Worm (Caenorhabditis elegans): ENCODE data around the gene rib-1.

Gene rib-1

ce11 chrIV:11574331-11574730 lies 4.3 kb upstream of the rib-1 start:
- TF ChIP-seq lin-39 (tag; optimal IDR thresholded peaks at IDR 0.05) (no peak), egl-5 (tag; optimal IDR thresholded peaks at IDR 0.05) (peak; percentile 69)

ce11 chrIV:11582450-11583166 lies 4.0 kb downstream of the rib-1 start:
- no peak for TF ChIP-seq nhr-237 (tag; optimal IDR thresholded peaks at IDR 0.05)
- TF ChIP-seq pha-4 (tag; optimal IDR thresholded peaks at IDR 0.05) = peak; percentile 19
- TF ChIP-seq fkh-2 (tag; optimal IDR thresholded peaks at IDR 0.05) = no peak
- TF ChIP-seq fkh-10 (GFP tag; optimal IDR thresholded peaks at IDR 0.05) = no peak
- TF ChIP-seq daf-12 (tag; optimal IDR thresholded peaks at IDR 0.05) = no peak
- no peak for TF ChIP-seq hmg-11 (tag; optimal IDR thresholded peaks at IDR 0.05)
- no peak for TF ChIP-seq snpc-4 (tag; optimal IDR thresholded peaks at IDR 0.05)
- TF ChIP-seq nhr-11 (tag; optimal IDR thresholded peaks at IDR 0.05) = no peak
- TF ChIP-seq elt-2 (tag; optimal IDR thresholded peaks at IDR 0.05) = peak; percentile 69
- no peak for TF ChIP-seq ama-1 (optimal IDR thresholded peaks at IDR 0.05)
- TF ChIP-seq elt-1 (tag; optimal IDR thresholded peaks at IDR 0.05) = no peak
- TF ChIP-seq zag-1 (tag; optimal IDR thresholded peaks at IDR 0.05) = no peak
- no peak for TF ChIP-seq lin-15B (tag; optimal IDR thresholded peaks at IDR 0.05)
- peak; percentile 77 for TF ChIP-seq pqm-1 (tag; optimal IDR thresholded peaks at IDR 0.05)
- TF ChIP-seq lin-39 (tag; optimal IDR thresholded peaks at IDR 0.05) = no peak

ce11 chrIV:11583906-11584378 lies 5.3 kb downstream of the rib-1 start, which contains the start of gene F12F6.1:
Gene F12F6.1 (plus strand): TSS chrIV:11583956.
- TF ChIP-seq fkh-2 (tag; optimal IDR thresholded peaks at IDR 0.05) (no peak), nfya-1 (tag; optimal IDR thresholded peaks at IDR 0.05; ENCODE audit: insufficient read depth) (peak; percentile 41), elt-1 (tag; optimal IDR thresholded peaks at IDR 0.05) (no peak), fos-1 (tag; optimal IDR thresholded peaks at IDR 0.05) (no peak), elt-2 (tag; optimal IDR thresholded peaks at IDR 0.05) (peak; percentile 36), daf-12 (tag; optimal IDR thresholded peaks at IDR 0.05) (no peak), hmg-11 (tag; optimal IDR thresholded peaks at IDR 0.05) (no peak), pha-4 (tag; optimal IDR thresholded peaks at IDR 0.05) (peak; percentile 43), lin-39 (tag; optimal IDR thresholded peaks at IDR 0.05) (no peak), skn-1 (tag; optimal IDR thresholded peaks at IDR 0.05) (peak; percentile 48), ceh-16 (tag; optimal IDR thresholded peaks at IDR 0.05) (no peak), snpc-4 (tag; optimal IDR thresholded peaks at IDR 0.05) (no peak)

ce11 chrIV:11584853-11585252 lies 6.3 kb downstream of the rib-1 start:
- TF ChIP-seq nhr-23 (tag; optimal IDR thresholded peaks at IDR 0.05) (no peak), elt-2 (tag; optimal IDR thresholded peaks at IDR 0.05) (peak; percentile 32), fkh-2 (tag; optimal IDR thresholded peaks at IDR 0.05) (no peak), ama-1 (optimal IDR thresholded peaks at IDR 0.05) (no peak)

- TF ChIP-seq eor-1 (tag; optimal IDR thresholded peaks at IDR 0.05) = no peak
- TF ChIP-seq unc-39 (tag; optimal IDR thresholded peaks at IDR 0.05) = no peak
- no peak for TF ChIP-seq pha-4 (tag; optimal IDR thresholded peaks at IDR 0.05)
- no peak for TF ChIP-seq ztf-11 (tag; optimal IDR thresholded peaks at IDR 0.05)
- TF ChIP-seq aly-2 (tag; optimal IDR thresholded peaks at IDR 0.05) = no peak
- TF ChIP-seq nhr-237 (tag; optimal IDR thresholded peaks at IDR 0.05) = no peak
- no peak for TF ChIP-seq zag-1 (tag; optimal IDR thresholded peaks at IDR 0.05)
- TF ChIP-seq tbx-2 (tag; optimal IDR thresholded peaks at IDR 0.05) = no peak
- no peak for TF ChIP-seq ceh-9 (tag; optimal IDR thresholded peaks at IDR 0.05)
- no peak for TF ChIP-seq ZK546.5 (tag; optimal IDR thresholded peaks at IDR 0.05)
- no peak for TF ChIP-seq ama-1 (optimal IDR thresholded peaks at IDR 0.05)
- no peak for TF ChIP-seq lin-15B (tag; optimal IDR thresholded peaks at IDR 0.05)
- no peak for TF ChIP-seq daf-12 (tag; optimal IDR thresholded peaks at IDR 0.05)
- TF ChIP-seq ceh-16 (tag; optimal IDR thresholded peaks at IDR 0.05) = no peak
- no peak for TF ChIP-seq nhr-25 (tag; optimal IDR thresholded peaks at IDR 0.05)
- no peak for TF ChIP-seq pqm-1 (tag; optimal IDR thresholded peaks at IDR 0.05)
- TF ChIP-seq nhr-76 (tag; optimal IDR thresholded peaks at IDR 0.05) = no peak
These were observed 7.9 kb downstream of the rib-1 start for ce11 chrIV:11586484-11586883.

- TF ChIP-seq nhr-237 (tag; optimal IDR thresholded peaks at IDR 0.05) (no peak), egl-5 (tag; optimal IDR thresholded peaks at IDR 0.05) (no peak)
These were observed 13.6 kb downstream of the rib-1 start, which contains the start of gene spe-36 for ce11 chrIV:11592165-11592564. Gene spe-36 (minus strand): TSS chrIV:11592265.

Data from whole organism, L3 larva.